Worm (Caenorhabditis elegans): ENCODE measurements around the gene irld-11.

Gene irld-11

DNA sequence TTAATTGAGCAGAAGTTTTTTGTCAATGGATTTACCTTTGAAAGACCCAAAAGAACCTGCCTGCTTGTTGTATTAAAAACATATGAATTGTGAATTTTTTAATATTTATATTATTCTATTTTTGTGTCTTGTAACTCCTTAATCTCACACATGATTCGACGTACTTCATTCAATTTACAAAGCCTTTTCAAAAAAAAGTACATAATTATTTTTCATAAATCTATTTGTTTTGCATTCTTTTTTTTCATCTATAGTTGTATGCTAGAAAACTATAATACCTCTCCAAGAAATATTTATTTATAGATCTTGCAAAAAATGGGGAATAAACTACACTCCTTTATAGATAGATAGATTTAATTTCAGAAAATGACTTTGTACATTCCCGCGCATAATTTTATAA is 36.2 kb upstream of the irld-11 start, which contains the start of gene nhr-179:
nhr-179 (minus strand) TSS at position 101 of the 400 bp plus-strand sequence.
- TF ChIP-seq eor-1 (tag; optimal IDR thresholded peaks at IDR 0.05) = no peak
- peak; percentile 67 for TF ChIP-seq ZK546.5 (tag; optimal IDR thresholded peaks at IDR 0.05)

DNA sequence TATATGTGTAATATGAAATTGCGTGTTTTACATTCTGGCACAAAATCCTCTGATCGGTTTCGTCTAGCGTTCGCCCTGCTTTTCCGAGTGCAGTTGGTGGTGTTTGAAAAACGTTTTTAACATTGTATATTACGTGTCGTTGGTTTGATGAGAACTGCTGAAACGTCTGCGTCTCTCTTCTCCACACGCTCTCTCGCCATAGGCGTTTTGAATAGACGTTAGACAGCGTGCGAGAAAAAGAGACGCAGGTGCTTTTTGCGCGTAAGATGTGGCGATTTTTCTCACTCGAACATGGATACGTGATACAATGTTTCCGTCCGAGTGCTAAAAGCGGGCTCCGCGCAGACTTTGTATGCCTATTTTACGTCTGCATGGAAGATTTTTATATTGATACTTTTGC is 34.4 kb upstream of the irld-11 start:
- no peak for TF ChIP-seq lsy-12 (tag; optimal IDR thresholded peaks at IDR 0.05)
- no peak for TF ChIP-seq lin-15B (tag; optimal IDR thresholded peaks at IDR 0.05)
- no peak for TF ChIP-seq nhr-12 (tag; optimal IDR thresholded peaks at IDR 0.05)
- TF ChIP-seq unc-62 (GFP tag; optimal IDR thresholded peaks at IDR 0.05) = no peak
- no peak for TF ChIP-seq nhr-43 (tag; optimal IDR thresholded peaks at IDR 0.05; ENCODE audit: poor library complexity, severe bottlenecking)
- TF ChIP-seq fkh-10 (GFP tag; optimal IDR thresholded peaks at IDR 0.05) = no peak
- no peak for TF ChIP-seq fkh-2 (tag; optimal IDR thresholded peaks at IDR 0.05)
- TF ChIP-seq elt-1 (tag; optimal IDR thresholded peaks at IDR 0.05) = no peak
- TF ChIP-seq nhr-11 (tag; optimal IDR thresholded peaks at IDR 0.05) = no peak
- no peak for TF ChIP-seq nhr-67 (tag; optimal IDR thresholded peaks at IDR 0.05)
- no peak for TF ChIP-seq pqm-1 (tag; optimal IDR thresholded peaks at IDR 0.05)
- no peak for TF ChIP-seq nhr-237 (tag; optimal IDR thresholded peaks at IDR 0.05)
- no peak for TF ChIP-seq egl-5 (tag; optimal IDR thresholded peaks at IDR 0.05)
- TF ChIP-seq eor-1 (tag; optimal IDR thresholded peaks at IDR 0.05) = no peak
- no peak for TF ChIP-seq fos-1 (tag; optimal IDR thresholded peaks at IDR 0.05)
- no peak for TF ChIP-seq ztf-11 (tag; optimal IDR thresholded peaks at IDR 0.05)
- TF ChIP-seq hmg-11 (tag; optimal IDR thresholded peaks at IDR 0.05) = no peak
- TF ChIP-seq aly-2 (tag; optimal IDR thresholded peaks at IDR 0.05) = no peak
- no peak for TF ChIP-seq ceh-28 (tag; optimal IDR thresholded peaks at IDR 0.05)

DNA sequence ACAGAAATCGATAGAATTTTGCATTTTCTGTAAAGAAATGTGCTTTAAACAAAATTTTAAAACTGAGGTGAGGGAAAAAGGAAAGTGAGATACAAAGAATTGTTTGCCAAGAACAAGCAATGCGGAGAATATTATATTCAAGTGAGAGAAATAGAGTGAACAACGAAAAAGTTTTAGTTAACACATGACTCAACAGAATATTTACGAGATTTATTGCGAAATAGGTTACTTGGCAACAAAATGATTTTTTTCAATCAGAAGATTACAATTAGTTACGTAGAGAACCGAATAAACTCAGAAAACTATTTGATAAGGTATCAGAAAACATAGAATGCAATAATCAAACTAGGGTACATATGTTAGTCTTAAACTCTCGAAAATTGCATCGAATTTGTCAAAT is 33.5 kb upstream of the irld-11 start, which contains the start of gene nhr-117:
nhr-117 (minus strand) TSS at position 27 of the 400 bp plus-strand sequence.
- peak; percentile 43 for TF ChIP-seq elt-2 (tag; optimal IDR thresholded peaks at IDR 0.05)
- peak; percentile 82 for TF ChIP-seq pha-4 (tag; optimal IDR thresholded peaks at IDR 0.05)
- no peak for TF ChIP-seq nhr-25 (tag; optimal IDR thresholded peaks at IDR 0.05)
- peak; percentile 2 for TF ChIP-seq ZK546.5 (tag; optimal IDR thresholded peaks at IDR 0.05)
- no peak for TF ChIP-seq zag-1 (tag; optimal IDR thresholded peaks at IDR 0.05)

DNA sequence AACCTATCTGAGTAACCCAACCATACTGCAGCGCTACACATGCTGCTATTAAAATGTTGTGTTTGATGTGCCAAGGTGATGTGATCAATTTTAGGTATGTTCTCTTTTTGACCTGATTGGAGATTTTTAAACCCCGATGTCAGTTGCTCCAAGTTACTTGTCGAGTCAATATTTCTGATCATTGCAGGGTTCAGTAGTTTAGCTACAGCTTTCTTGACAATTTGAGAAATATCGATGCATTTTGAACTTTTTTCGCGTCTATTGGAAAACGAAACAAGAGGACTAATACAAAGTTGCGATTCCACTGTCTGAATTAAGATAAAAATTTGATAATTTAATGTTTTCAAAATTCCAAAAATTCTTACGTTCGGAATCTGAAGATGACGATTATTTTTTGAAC is 31.5 kb upstream of the irld-11 start:
- TF ChIP-seq unc-62 (GFP tag; optimal IDR thresholded peaks at IDR 0.05) (no peak), lsy-12 (tag; optimal IDR thresholded peaks at IDR 0.05) (no peak), ceh-28 (tag; optimal IDR thresholded peaks at IDR 0.05) (no peak), ZK546.5 (tag; optimal IDR thresholded peaks at IDR 0.05) (peak; percentile 31)

DNA sequence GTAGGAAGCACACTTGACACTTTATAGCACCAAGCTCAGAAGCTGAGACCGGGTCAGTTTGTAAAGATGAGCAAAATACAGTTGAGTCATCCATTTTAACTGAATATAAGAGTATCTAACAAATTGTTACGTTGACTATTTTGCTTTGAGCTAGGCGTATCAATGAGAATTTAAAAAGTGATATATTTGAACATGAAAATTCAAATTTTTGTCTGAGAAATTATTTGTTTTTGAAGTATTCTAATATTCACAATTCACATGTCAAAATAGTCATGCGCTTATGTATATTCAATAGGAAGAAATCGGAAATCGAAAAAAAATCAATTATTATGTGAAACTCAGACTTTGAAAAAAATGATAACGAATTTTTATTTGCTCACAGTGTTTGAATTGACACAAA is 30.6 kb upstream of the irld-11 start, which contains the start of gene nhr-110:
nhr-110 (minus strand) TSS at position 101 of the 400 bp plus-strand sequence.
- TF ChIP-seq fos-1 (tag; optimal IDR thresholded peaks at IDR 0.05) = no peak
- TF ChIP-seq ZK546.5 (tag; optimal IDR thresholded peaks at IDR 0.05) = peak; percentile 35
- TF ChIP-seq pha-4 (tag; optimal IDR thresholded peaks at IDR 0.05) = peak; percentile 11
- no peak for TF ChIP-seq nhr-67 (tag; optimal IDR thresholded peaks at IDR 0.05)
- no peak for TF ChIP-seq R02D3.7 (tag; optimal IDR thresholded peaks at IDR 0.05)
- no peak for TF ChIP-seq ceh-28 (tag; optimal IDR thresholded peaks at IDR 0.05)
- TF ChIP-seq elt-1 (tag; optimal IDR thresholded peaks at IDR 0.05) = no peak
- TF ChIP-seq unc-39 (tag; optimal IDR thresholded peaks at IDR 0.05) = no peak
- TF ChIP-seq nhr-28 (tag; optimal IDR thresholded peaks at IDR 0.05) = no peak
- no peak for TF ChIP-seq nhr-43 (tag; optimal IDR thresholded peaks at IDR 0.05; ENCODE audit: poor library complexity, severe bottlenecking)
- no peak for TF ChIP-seq eor-1 (tag; optimal IDR thresholded peaks at IDR 0.05)
- no peak for TF ChIP-seq daf-12 (tag; optimal IDR thresholded peaks at IDR 0.05)

DNA sequence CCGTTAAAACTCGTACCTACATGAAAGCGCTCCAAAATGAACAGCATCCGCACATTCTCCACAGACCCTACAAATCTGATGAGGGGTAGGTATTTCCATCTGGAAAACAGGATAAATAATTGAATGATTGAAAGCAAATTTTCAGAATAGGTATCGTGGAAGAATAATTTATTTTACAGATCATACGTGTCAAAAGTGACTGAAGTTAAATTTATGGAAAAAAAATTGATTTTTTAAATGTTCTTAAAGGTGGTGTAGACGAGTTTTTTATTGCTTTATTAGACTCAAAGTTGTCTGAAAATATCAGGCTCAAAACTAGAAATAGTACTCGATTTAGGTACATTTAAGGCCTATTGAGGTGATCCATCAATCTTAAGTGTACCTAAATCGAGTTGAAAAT is 28.2 kb upstream of the irld-11 start, which contains the start of gene nhr-237:
nhr-237 (minus strand) TSS at position 101 of the 400 bp plus-strand sequence.
- no peak for TF ChIP-seq egl-5 (tag; optimal IDR thresholded peaks at IDR 0.05)
- TF ChIP-seq ZK546.5 (tag; optimal IDR thresholded peaks at IDR 0.05) = peak; percentile 31
- no peak for TF ChIP-seq fos-1 (tag; optimal IDR thresholded peaks at IDR 0.05)
- no peak for TF ChIP-seq nhr-67 (tag; optimal IDR thresholded peaks at IDR 0.05)
- TF ChIP-seq nhr-237 (tag; optimal IDR thresholded peaks at IDR 0.05) = no peak
- TF ChIP-seq lsy-12 (tag; optimal IDR thresholded peaks at IDR 0.05) = no peak
- TF ChIP-seq jun-1 (tag; optimal IDR thresholded peaks at IDR 0.05) = no peak

DNA sequence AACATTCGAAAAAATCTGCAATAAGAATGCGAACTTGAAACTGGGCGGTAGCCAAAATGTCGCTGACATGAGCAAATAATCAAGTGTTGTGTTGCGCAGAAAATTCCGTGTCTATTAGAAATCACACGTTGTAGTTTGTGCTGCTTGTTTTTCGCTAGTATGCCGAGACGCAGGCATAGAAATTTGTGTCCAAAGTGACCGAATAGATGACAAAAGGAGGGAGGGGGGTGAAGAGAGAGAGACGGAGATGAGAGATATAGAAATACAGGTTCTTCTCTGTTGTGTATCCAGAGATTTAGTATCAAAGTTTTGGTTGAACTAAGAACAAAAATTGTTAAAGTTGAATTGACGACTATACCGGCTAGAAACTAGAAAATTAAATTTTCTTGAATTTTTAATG is 27.7 kb upstream of the irld-11 start:
- TF ChIP-seq zag-1 (tag; optimal IDR thresholded peaks at IDR 0.05) = no peak
- no peak for TF ChIP-seq sea-2 (GFP tag; optimal IDR thresholded peaks at IDR 0.05)
- TF ChIP-seq nhr-76 (tag; optimal IDR thresholded peaks at IDR 0.05) = no peak
- no peak for TF ChIP-seq egl-27 (tag; optimal IDR thresholded peaks at IDR 0.05)
- peak; percentile 44 for TF ChIP-seq nhr-77 (tag; optimal IDR thresholded peaks at IDR 0.05)
- TF ChIP-seq fkh-10 (GFP tag; optimal IDR thresholded peaks at IDR 0.05) = no peak
- no peak for TF ChIP-seq lin-15B (tag; optimal IDR thresholded peaks at IDR 0.05)
- no peak for TF ChIP-seq ceh-82 (tag; optimal IDR thresholded peaks at IDR 0.05)
- no peak for TF ChIP-seq mdl-1 (tag; optimal IDR thresholded peaks at IDR 0.05)
- TF ChIP-seq skn-1 (tag; optimal IDR thresholded peaks at IDR 0.05) = peak; percentile 39
- peak; percentile 54 for TF ChIP-seq pha-4 (tag; optimal IDR thresholded peaks at IDR 0.05)
- peak; percentile 57 for TF ChIP-seq nhr-25 (tag; optimal IDR thresholded peaks at IDR 0.05)
- peak; percentile 78 for TF ChIP-seq nhr-43 (tag; optimal IDR thresholded peaks at IDR 0.05; ENCODE audit: poor library complexity, severe bottlenecking)
- TF ChIP-seq R02D3.7 (tag; optimal IDR thresholded peaks at IDR 0.05) = no peak
- TF ChIP-seq jun-1 (tag; optimal IDR thresholded peaks at IDR 0.05) = no peak
- no peak for TF ChIP-seq ztf-4 (tag; optimal IDR thresholded peaks at IDR 0.05)
- TF ChIP-seq aly-2 (tag; optimal IDR thresholded peaks at IDR 0.05) = no peak
- TF ChIP-seq eor-1 (tag; optimal IDR thresholded peaks at IDR 0.05) = no peak
- TF ChIP-seq ceh-9 (tag; optimal IDR thresholded peaks at IDR 0.05) = no peak
- no peak for TF ChIP-seq ztf-11 (tag; optimal IDR thresholded peaks at IDR 0.05)
- TF ChIP-seq ceh-16 (tag; optimal IDR thresholded peaks at IDR 0.05) = no peak

All from whole organism, L3 larva.